Fruit fly (Drosophila melanogaster): ENCODE data around the gene Tpi.
A peak's percentile ranks its signal among the peaks of the same experiment; 100 is the strongest.

Gene Tpi

DNA sequence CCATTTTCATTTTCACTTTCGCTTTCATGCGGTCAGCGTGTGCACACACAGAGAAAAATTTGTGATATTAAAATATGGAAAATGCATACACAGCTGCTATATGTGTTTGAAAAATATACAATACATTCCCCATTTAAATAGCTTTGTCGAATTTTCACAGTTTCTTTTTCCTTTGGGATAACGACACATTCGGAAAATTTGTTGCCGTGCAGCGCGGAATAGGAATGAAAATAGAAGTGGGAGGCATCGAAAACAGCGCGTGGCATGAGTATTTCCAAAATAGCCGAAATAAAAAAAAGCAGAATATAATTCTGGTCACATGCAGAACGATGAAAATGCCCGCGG lies 41.7 kb downstream of the Tpi start (continued):
- peak; percentile 34 for TF ChIP-seq psq (GFP tag; optimal IDR thresholded peaks at IDR 0.05)
- peak; percentile 91 for TF ChIP-seq CG32772 (GFP tag; IDR thresholded peaks at IDR 0.05)
- TF ChIP-seq ftz-f1 (GFP tag; optimal IDR thresholded peaks at IDR 0.05) = peak; percentile 37
- peak; percentile 88 for TF ChIP-seq Dad (GFP tag; optimal IDR thresholded peaks at IDR 0.05)
- peak; percentile 57 for TF ChIP-seq HmgD (GFP tag; optimal IDR thresholded peaks at IDR 0.05)
- peak; percentile 64 for TF ChIP-seq slp2 (GFP tag; optimal IDR thresholded peaks at IDR 0.05)
- peak; percentile 80 for TF ChIP-seq tio (GFP tag; optimal IDR thresholded peaks at IDR 0.05)
- peak; percentile 67 for TF ChIP-seq CG4282 (GFP tag; optimal IDR thresholded peaks at IDR 0.05)
- peak; percentile 77 for TF ChIP-seq CG9727 (GFP tag; optimal IDR thresholded peaks at IDR 0.05)
- TF ChIP-seq Sry-δ (GFP tag; optimal IDR thresholded peaks at IDR 0.05) = peak; percentile 49
- peak; percentile 74 for TF ChIP-seq BtbVII (GFP tag; optimal IDR thresholded peaks at IDR 0.05)
- peak; percentile 62 for TF ChIP-seq CG14667 (GFP tag; IDR thresholded peaks at IDR 0.05)
- peak; percentile 77 for TF ChIP-seq Bteb2 (GFP tag; optimal IDR thresholded peaks at IDR 0.05)
- peak; percentile 91 for TF ChIP-seq CG10366 (GFP tag; IDR thresholded peaks at IDR 0.05)
- TF ChIP-seq Elba2 (GFP tag; optimal IDR thresholded peaks at IDR 0.05) = no peak
- TF ChIP-seq gsb (GFP tag; IDR thresholded peaks at IDR 0.05) = peak; percentile 80
- TF ChIP-seq CG10654 (GFP tag; optimal IDR thresholded peaks at IDR 0.05) = peak; percentile 80
- peak; percentile 49 for TF ChIP-seq Deaf1 (tag; optimal IDR thresholded peaks at IDR 0.05)
- peak; percentile 61 for TF ChIP-seq CG9437 (GFP tag; optimal IDR thresholded peaks at IDR 0.05)
- peak; percentile 83 for TF ChIP-seq caup (GFP tag; optimal IDR thresholded peaks at IDR 0.05; ENCODE audit: severe bottlenecking)
- peak; percentile 78 to 80 for TF ChIP-seq Hr51 (GFP tag; optimal IDR thresholded peaks at IDR 0.05)
- TF ChIP-seq CG12071 (GFP tag; optimal IDR thresholded peaks at IDR 0.05) = peak; percentile 84
- no peak for TF ChIP-seq bbx (GFP tag; IDR thresholded peaks at IDR 0.05; ENCODE audit: partially characterized antibody)
- TF ChIP-seq Dfd (GFP tag; optimal IDR thresholded peaks at IDR 0.05) = no peak
- peak; percentile 57 for TF ChIP-seq ro (GFP tag; IDR thresholded peaks at IDR 0.05)
- peak; percentile 74 for TF ChIP-seq Mes4 (GFP tag; optimal IDR thresholded peaks at IDR 0.05)
- TF ChIP-seq CG18476 (GFP tag; optimal IDR thresholded peaks at IDR 0.05) = peak; percentile 79
- peak; percentile 64 for TF ChIP-seq Ravus (GFP tag; IDR thresholded peaks at IDR 0.05)
- TF ChIP-seq vfl (GFP tag; optimal IDR thresholded peaks at IDR 0.05) = peak; percentile 92
- peak; percentile 85 for TF ChIP-seq CG9215 (GFP tag; IDR thresholded peaks at IDR 0.05)
- TF ChIP-seq CG13123 (GFP tag; optimal IDR thresholded peaks at IDR 0.05) = peak; percentile 65
- TF ChIP-seq Ptx1 (GFP tag; IDR thresholded peaks at IDR 0.05) = peak; percentile 92
- no peak for TF ChIP-seq CG7745 (tag; optimal IDR thresholded peaks at IDR 0.05)
- TF ChIP-seq CG34376 (GFP tag; optimal IDR thresholded peaks at IDR 0.05) = peak; percentile 58
- peak; percentile 83 for TF ChIP-seq fd3F (GFP tag; optimal IDR thresholded peaks at IDR 0.05)
- TF ChIP-seq bab2 (GFP tag; optimal IDR thresholded peaks at IDR 0.05) = peak; percentile 90
- TF ChIP-seq CG1603 (tag; optimal IDR thresholded peaks at IDR 0.05) = peak; percentile 82
- TF ChIP-seq HHEX (GFP tag; optimal IDR thresholded peaks at IDR 0.05) = peak; percentile 86
- no peak for TF ChIP-seq CG7963 (GFP tag; IDR thresholded peaks at IDR 0.05; ENCODE audit: partially characterized antibody)
- TF ChIP-seq MTF-1 (GFP tag; optimal IDR thresholded peaks at IDR 0.05; ENCODE audit: borderline replicate concordance) = peak; percentile 50
- peak; percentile 37 for TF ChIP-seq CG2116 (GFP tag; optimal IDR thresholded peaks at IDR 0.05)
- TF ChIP-seq cwo (GFP tag; optimal IDR thresholded peaks at IDR 0.05) = peak; percentile 91
- TF ChIP-seq CG43689 (GFP tag; IDR thresholded peaks at IDR 0.05) = peak; percentile 73
- no peak for TF ChIP-seq cad (GFP tag; optimal IDR thresholded peaks at IDR 0.05)
- TF ChIP-seq Antp (GFP tag; optimal IDR thresholded peaks at IDR 0.05) = peak; percentile 86
- peak; percentile 83 for TF ChIP-seq CG11085 (GFP tag; IDR thresholded peaks at IDR 0.05)
- TF ChIP-seq D (optimal IDR thresholded peaks at IDR 0.05) = no peak
- TF ChIP-seq D (GFP tag; optimal IDR thresholded peaks at IDR 0.05) = peak; percentile 77
- TF ChIP-seq CG33213 (GFP tag; optimal IDR thresholded peaks at IDR 0.05) = peak; percentile 81
- TF ChIP-seq CG15601 (tag; optimal IDR thresholded peaks at IDR 0.05) = peak; percentile 58
- TF ChIP-seq emc (GFP tag; optimal IDR thresholded peaks at IDR 0.05) = peak; percentile 57
- peak; percentile 75 for TF ChIP-seq disco-r (GFP tag; optimal IDR thresholded peaks at IDR 0.05)
